Fruit fly (Drosophila melanogaster): ENCODE results near the gene Ugt301D1.

Gene Ugt301D1

DNA sequence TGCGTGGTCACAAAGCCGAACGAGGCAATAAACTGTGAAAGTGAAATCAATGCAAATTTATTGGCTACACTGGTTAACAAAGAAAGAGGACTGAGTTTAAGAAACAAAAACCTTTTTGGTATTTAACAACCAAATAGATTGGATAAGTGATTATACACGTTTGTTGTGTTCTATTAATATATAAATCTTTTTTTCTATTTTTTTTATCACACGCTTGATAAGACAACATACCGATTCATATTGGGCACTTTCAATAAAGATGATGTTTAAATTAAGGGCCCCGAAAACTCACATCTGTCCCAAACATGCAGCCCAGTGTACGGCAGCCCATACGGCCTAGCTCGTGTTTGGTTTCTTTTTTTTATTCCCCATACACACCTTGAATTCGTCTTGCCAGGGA, 16.2 kb upstream of the Ugt301D1 start:
- TF ChIP-seq CG34406 (GFP tag; optimal IDR thresholded peaks at IDR 0.05) (peak; percentile 19), CG1621 (tag; optimal IDR thresholded peaks at IDR 0.05) (no peak), fd59A (GFP tag; optimal IDR thresholded peaks at IDR 0.05) (peak; percentile 4), fkh (GFP tag; optimal IDR thresholded peaks at IDR 0.05) (no peak), CG4318 (GFP tag; optimal IDR thresholded peaks at IDR 0.05) (peak; percentile 64), CG8119 (GFP tag; IDR thresholded peaks at IDR 0.05) (peak; percentile 79), Hr4 (GFP tag; optimal IDR thresholded peaks at IDR 0.05) (peak; percentile 55), CG6163 (GFP tag; IDR thresholded peaks at IDR 0.05) (0 out of 3 replicates have a peak, but pooled peaks have one; percentile 23), CG3919 (GFP tag; optimal IDR thresholded peaks at IDR 0.05) (peak; percentile 34), esn (GFP tag; optimal IDR thresholded peaks at IDR 0.05) (no peak), ss (GFP tag; optimal IDR thresholded peaks at IDR 0.05) (peak; percentile 12 to 48), salr (GFP tag; optimal IDR thresholded peaks at IDR 0.05) (peak in 1 of 2 experiments; percentile 5), CG6276 (GFP tag; optimal IDR thresholded peaks at IDR 0.05) (peak; percentile 56), eg (GFP tag; IDR thresholded peaks at IDR 0.05) (peak; percentile 54; the same call in 2 of the 3 replicates), CG10631 (GFP tag; optimal IDR thresholded peaks at IDR 0.05) (peak; percentile 15), Eip78C (GFP tag) (peak; percentile 88), achi (GFP tag; optimal IDR thresholded peaks at IDR 0.05) (peak; percentile 58), CG15336 (GFP tag; IDR thresholded peaks at IDR 0.05) (peak; percentile 88), CG16779 (tag; optimal IDR thresholded peaks at IDR 0.05) (no peak), Gug (GFP tag; IDR thresholded peaks at IDR 0.05) (no peak), dac (GFP tag; optimal IDR thresholded peaks at IDR 0.05) (peak; percentile 47), CG32006 (GFP tag; optimal IDR thresholded peaks at IDR 0.05) (peak; percentile 75), CG3032 (tag; optimal IDR thresholded peaks at IDR 0.05) (peak; percentile 15), net (GFP tag; optimal IDR thresholded peaks at IDR 0.05) (peak; percentile 2)

DNA sequence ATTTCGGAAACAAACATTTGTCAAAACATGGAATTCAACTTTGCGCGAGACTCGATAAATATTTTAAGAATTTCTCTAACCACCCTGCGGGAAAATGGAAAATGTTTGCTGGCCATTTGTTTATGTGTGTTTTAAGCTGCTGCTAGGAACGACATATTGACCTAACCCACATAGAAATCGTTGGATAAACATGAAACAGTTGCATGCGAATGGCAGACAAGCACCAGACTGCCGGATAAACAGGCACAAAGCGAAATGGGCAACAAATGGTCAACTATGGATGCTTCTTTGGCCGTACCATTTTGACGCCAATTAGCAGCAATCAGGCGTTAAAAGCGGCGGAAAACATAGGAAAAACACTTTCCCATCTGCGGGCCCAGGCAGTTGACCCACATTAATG, 12.5 kb upstream of the Ugt301D1 start:
- TF ChIP-seq Eip78C (GFP tag) (peak; percentile 26), Blimp-1 (GFP tag; optimal IDR thresholded peaks at IDR 0.05) (no peak), fkh (GFP tag; optimal IDR thresholded peaks at IDR 0.05) (peak; percentile 37)

DNA sequence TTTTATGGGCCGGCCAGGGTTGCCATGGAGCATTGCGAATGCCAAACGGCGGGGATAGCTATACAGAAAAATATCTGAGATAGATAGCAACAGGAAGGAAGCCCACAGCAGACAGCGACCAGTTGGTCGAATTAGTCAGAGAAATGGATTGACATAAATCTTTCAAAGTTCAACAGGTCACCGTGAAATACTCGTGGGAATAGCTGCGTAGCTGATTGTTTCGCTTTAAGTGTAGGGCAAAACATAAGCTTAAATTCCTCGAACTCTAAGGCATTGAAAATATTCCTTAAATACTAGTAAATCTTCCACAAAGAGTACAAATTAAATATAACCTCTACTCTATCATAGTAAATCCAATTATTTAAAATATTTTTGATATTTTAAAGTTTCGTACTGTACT, 9.5 kb upstream of the Ugt301D1 start:
- TF ChIP-seq CG1621 (tag; optimal IDR thresholded peaks at IDR 0.05): no peak
- TF ChIP-seq CG32006 (GFP tag; optimal IDR thresholded peaks at IDR 0.05): peak; percentile 61
- no peak for TF ChIP-seq Gug (GFP tag; IDR thresholded peaks at IDR 0.05)
- no peak for TF ChIP-seq cyc (GFP tag; optimal IDR thresholded peaks at IDR 0.05)
- TF ChIP-seq Eip78C (GFP tag): peak; percentile 34
- TF ChIP-seq svp (GFP tag): peak; percentile 54
- no peak for TF ChIP-seq CG11294 (GFP tag; IDR thresholded peaks at IDR 0.05)
- TF ChIP-seq salr (GFP tag; optimal IDR thresholded peaks at IDR 0.05): no peak
- no peak for TF ChIP-seq dac (GFP tag; optimal IDR thresholded peaks at IDR 0.05)
- TF ChIP-seq Sox14 (GFP tag; optimal IDR thresholded peaks at IDR 0.05): no peak
- no peak for TF ChIP-seq OdsH (GFP tag; optimal IDR thresholded peaks at IDR 0.05)
- no peak for TF ChIP-seq Sox102F (GFP tag; optimal IDR thresholded peaks at IDR 0.05)
- peak; percentile 25 for TF ChIP-seq Hr4 (GFP tag; optimal IDR thresholded peaks at IDR 0.05)
- no peak for TF ChIP-seq Ets96B (tag; optimal IDR thresholded peaks at IDR 0.05)

DNA sequence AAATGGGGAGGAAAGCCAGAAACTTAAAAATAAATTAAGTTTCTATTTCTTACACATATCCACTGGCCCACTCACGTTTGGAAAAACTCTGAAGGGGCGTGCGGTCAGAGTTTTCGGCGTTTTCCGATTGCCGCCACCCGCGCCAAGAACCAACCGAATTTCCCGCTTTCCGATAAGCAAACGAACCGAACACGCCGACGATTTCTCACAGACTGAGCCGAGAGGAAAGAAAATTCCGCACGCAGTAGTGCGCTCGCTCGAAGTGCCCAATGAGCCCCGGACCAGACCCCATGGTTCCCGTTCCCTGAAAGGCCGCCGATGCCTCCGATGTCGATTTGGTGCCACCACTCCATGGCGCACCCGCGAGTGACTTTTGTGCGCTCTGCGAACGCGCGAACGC, 5.6 kb upstream of the Ugt301D1 start, which contains the start of gene kon:
TSS of gene kon (minus strand) at position 219 of the 400 bp plus-strand sequence.
- peak; percentile 49; the same call in 1 of the 3 replicates for TF ChIP-seq CG6163 (GFP tag; IDR thresholded peaks at IDR 0.05)
- TF ChIP-seq Eip78C (GFP tag): peak; percentile 67
- TF ChIP-seq cyc (GFP tag; optimal IDR thresholded peaks at IDR 0.05): no peak
- no peak for TF ChIP-seq CG11762 (GFP tag; optimal IDR thresholded peaks at IDR 0.05; ENCODE audit: insufficient read depth)
- TF ChIP-seq CG15336 (GFP tag; IDR thresholded peaks at IDR 0.05): 0 out of 2 replicates have a peak, but pooled peaks have one; percentile 26
- peak; percentile 41; the same call in 2 of the 3 replicates for TF ChIP-seq eg (GFP tag; IDR thresholded peaks at IDR 0.05)

DNA sequence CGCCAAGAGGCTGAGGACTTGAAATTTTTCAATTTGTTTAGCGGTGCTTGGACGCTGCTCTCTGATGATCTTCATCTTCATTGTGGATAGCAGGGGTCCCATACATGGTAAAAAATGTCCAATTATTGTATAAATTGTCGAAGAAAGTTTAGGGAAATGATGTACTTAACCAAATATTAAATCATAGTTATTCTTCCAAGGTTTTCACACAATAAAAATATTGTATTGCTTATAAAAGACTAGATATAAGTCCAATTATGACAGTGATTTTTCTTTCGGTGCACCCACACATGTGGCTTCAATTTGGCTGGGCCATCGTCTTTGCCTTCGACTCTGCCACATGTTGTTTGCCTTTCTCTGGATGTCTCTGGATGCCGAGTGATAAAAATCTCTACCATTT, 4.5 kb upstream of the Ugt301D1 start:
- TF ChIP-seq Smox (GFP tag; optimal IDR thresholded peaks at IDR 0.05) (peak; percentile 30), CG4318 (GFP tag; optimal IDR thresholded peaks at IDR 0.05) (peak; percentile 49), dsx (GFP tag; optimal IDR thresholded peaks at IDR 0.05; ENCODE audit: poor library complexity, severe bottlenecking) (peak; percentile 71), CG6163 (GFP tag; IDR thresholded peaks at IDR 0.05) (no peak; the same call in none of the 3 replicates), Ets21C (GFP tag; optimal IDR thresholded peaks at IDR 0.05) (peak; percentile 15), esn (GFP tag; optimal IDR thresholded peaks at IDR 0.05) (peak; percentile 55), CG6808 (GFP tag; optimal IDR thresholded peaks at IDR 0.05) (peak; percentile 59), net (GFP tag; optimal IDR thresholded peaks at IDR 0.05) (peak; percentile 66), fd85E (GFP tag; optimal IDR thresholded peaks at IDR 0.05) (no peak), CG31627 (GFP tag; optimal IDR thresholded peaks at IDR 0.05) (peak; percentile 31), Hr4 (GFP tag; optimal IDR thresholded peaks at IDR 0.05) (peak; percentile 80), CG15336 (GFP tag; IDR thresholded peaks at IDR 0.05) (peak; percentile 86), Eip75B (GFP tag; optimal IDR thresholded peaks at IDR 0.05) (peak; percentile 67), spab (GFP tag; optimal IDR thresholded peaks at IDR 0.05) (peak; percentile 60), CG32006 (GFP tag; optimal IDR thresholded peaks at IDR 0.05) (peak; percentile 68), Sox15 (GFP tag; optimal IDR thresholded peaks at IDR 0.05) (peak; percentile 19), salr (GFP tag; optimal IDR thresholded peaks at IDR 0.05) (peak in 1 of 2 experiments; percentile 61)
